Fruit fly (Drosophila melanogaster): ENCODE results near the gene Aos1.
A peak's percentile ranks its signal among the peaks of the same experiment; 100 is the strongest.

Aos1 gene

dm6 chr3R:12439401-12440143, 6.0 kb upstream of the Aos1 start, which contains the start of gene Desat1 (continued):
- no peak for TF ChIP-seq CG7928 (GFP tag; optimal IDR thresholded peaks at IDR 0.05)
- peak; percentile 22 for TF ChIP-seq nmo (GFP tag; optimal IDR thresholded peaks at IDR 0.05)
- TF ChIP-seq CG13287 (GFP tag; IDR thresholded peaks at IDR 0.05; ENCODE audit: partially characterized antibody): peak; percentile 94
- peak; percentile 81 for TF ChIP-seq tna (GFP tag; IDR thresholded peaks at IDR 0.05; ENCODE audit: partially characterized antibody)
- TF ChIP-seq hb (GFP tag; IDR thresholded peaks at IDR 0.05; ENCODE audit: partially characterized antibody): peak; percentile 79
- no peak for TF ChIP-seq CG10209 (GFP tag; optimal IDR thresholded peaks at IDR 0.05)
- TF ChIP-seq zfh2 (GFP tag; optimal IDR thresholded peaks at IDR 0.05): no peak
- peak; percentile 80 for TF ChIP-seq CG7987 (GFP tag; optimal IDR thresholded peaks at IDR 0.05)
- TF ChIP-seq Ravus (GFP tag; IDR thresholded peaks at IDR 0.05): no peak
- peak; percentile 23 for TF ChIP-seq CG12659 (GFP tag; optimal IDR thresholded peaks at IDR 0.05)
- no peak for TF ChIP-seq B-H2 (GFP tag; optimal IDR thresholded peaks at IDR 0.05)
- TF ChIP-seq CG30431 (GFP tag; optimal IDR thresholded peaks at IDR 0.05): no peak
- TF ChIP-seq dm (GFP tag; optimal IDR thresholded peaks at IDR 0.05): no peak
- TF ChIP-seq Hr51 (GFP tag; optimal IDR thresholded peaks at IDR 0.05): no peak
- TF ChIP-seq Gsc (GFP tag; IDR thresholded peaks at IDR 0.05): no peak
- TF ChIP-seq CG17912 (GFP tag; optimal IDR thresholded peaks at IDR 0.05): no peak
- TF ChIP-seq esg (GFP tag; conservative IDR thresholded peaks at IDR 0.05): no peak
- no peak for TF ChIP-seq CG6254 (GFP tag; optimal IDR thresholded peaks at IDR 0.05)
- peak; percentile 36 for TF ChIP-seq HmgZ (tag; optimal IDR thresholded peaks at IDR 0.05)
- no peak for TF ChIP-seq CG6175 (GFP tag; IDR thresholded peaks at IDR 0.05)
- TF ChIP-seq CG12391 (tag; optimal IDR thresholded peaks at IDR 0.05): peak; percentile 20
- TF ChIP-seq CG17359 (tag; optimal IDR thresholded peaks at IDR 0.05): no peak
- no peak for TF ChIP-seq CG3163 (GFP tag; optimal IDR thresholded peaks at IDR 0.05)
- no peak for TF ChIP-seq CG16815 (GFP tag; optimal IDR thresholded peaks at IDR 0.05)
- TF ChIP-seq Hr78 (GFP tag; optimal IDR thresholded peaks at IDR 0.05): peak in 1 of 2 experiments; percentile 41
- no peak for TF ChIP-seq CG8478 (optimal IDR thresholded peaks at IDR 0.05)
- TF ChIP-seq CG18011 (GFP tag; optimal IDR thresholded peaks at IDR 0.05): no peak
- no peak for TF ChIP-seq caup (GFP tag; optimal IDR thresholded peaks at IDR 0.05; ENCODE audit: severe bottlenecking)
- TF ChIP-seq CG16813 (GFP tag; IDR thresholded peaks at IDR 0.05; ENCODE audit: partially characterized antibody): peak; percentile 90
- no peak for TF ChIP-seq Sox100B (GFP tag; optimal IDR thresholded peaks at IDR 0.05)
- peak; percentile 93; the same call in 1 of the 2 replicates for TF ChIP-seq amos (GFP tag; IDR thresholded peaks at IDR 0.05; ENCODE audit: partially characterized antibody)
- no peak for TF ChIP-seq CG10431 (GFP tag; optimal IDR thresholded peaks at IDR 0.05)
- TF ChIP-seq wdn (GFP tag; IDR thresholded peaks at IDR 0.05): no peak
- TF ChIP-seq odd (GFP tag; optimal IDR thresholded peaks at IDR 0.05): no peak
- no peak for TF ChIP-seq bowl (GFP tag; IDR thresholded peaks at IDR 0.05)
- no peak for TF ChIP-seq CG31388 (GFP tag; optimal IDR thresholded peaks at IDR 0.05)
- no peak for TF ChIP-seq sisA (GFP tag; IDR thresholded peaks at IDR 0.05)
- TF ChIP-seq ken (GFP tag; IDR thresholded peaks at IDR 0.05): no peak
- TF ChIP-seq CG10366 (GFP tag; IDR thresholded peaks at IDR 0.05): no peak
- TF ChIP-seq dmrt99B (tag; optimal IDR thresholded peaks at IDR 0.05): no peak
- no peak for TF ChIP-seq CG11456 (GFP tag; IDR thresholded peaks at IDR 0.05)
- no peak for TF ChIP-seq CG18476 (GFP tag; optimal IDR thresholded peaks at IDR 0.05)
- TF ChIP-seq fd64A (GFP tag; optimal IDR thresholded peaks at IDR 0.05): no peak
- no peak for TF ChIP-seq gcm2 (GFP tag; optimal IDR thresholded peaks at IDR 0.05)
- TF ChIP-seq CG1647 (GFP tag; optimal IDR thresholded peaks at IDR 0.05): no peak
- no peak for TF ChIP-seq org-1 (GFP tag; optimal IDR thresholded peaks at IDR 0.05)
- no peak for TF ChIP-seq CG1792 (GFP tag; optimal IDR thresholded peaks at IDR 0.05)
- TF ChIP-seq NfI (GFP tag; optimal IDR thresholded peaks at IDR 0.05): no peak
- no peak for TF ChIP-seq CG12236 (GFP tag; optimal IDR thresholded peaks at IDR 0.05)
